Worm (Caenorhabditis elegans) whole organism, young adult: ENCODE results near the gene dnc-1.

Source experiments
- F57C9.4 ChIP-seq: sonication (generic microtip); optimal IDR thresholded peaks from 2 replicates; lab custom pipeline; 2017; ENCODE audit warnings: mild to moderate bottlenecking, missing genetic modification characterization, missing compliant biosample characterization
- K11D2.4 ChIP-seq: fragments of 200-800 bp; sonication (Bioruptor generic); IDR thresholded peaks from 2 replicates; pipeline ENCODE4 v1.3.6; 2022; ENCODE audit warnings: missing genetic modification reagents, missing genetic modification characterization, missing compliant biosample characterization
- T26A5.8 ChIP-seq: sonication (generic microtip); optimal IDR thresholded peaks from 2 replicates; lab custom pipeline; 2016; ENCODE audit warnings: missing genetic modification characterization, missing compliant biosample characterization
- Y53F4B.3 ChIP-seq: fragments of 200-800 bp; sonication (Bioruptor generic); IDR thresholded peaks from 2 replicates; pipeline ENCODE4 v1.3.6; 2022; ENCODE audit warnings: missing genetic modification reagents, missing genetic modification characterization, missing compliant biosample characterization
- Y53G8AR.9 ChIP-seq: fragments of 200-800 bp; sonication (Bioruptor generic); conservative IDR thresholded peaks from 2 replicates; pipeline ENCODE4 v1.3.6; 2022; ENCODE audit warnings: missing genetic modification reagents, missing genetic modification characterization, missing compliant biosample characterization
- Y95B8A.8 ChIP-seq: fragments of 200-800 bp; sonication (Bioruptor generic); IDR thresholded peaks from 2 replicates; pipeline ENCODE4 v1.3.6; 2022; ENCODE audit warnings: missing genetic modification reagents, missing genetic modification characterization, missing compliant biosample characterization
- akir-1 ChIP-seq: fragments of 200-800 bp; sonication (Bioruptor generic); optimal IDR thresholded peaks from 2 replicates; lab custom pipeline; 2018; ENCODE audit warnings: mild to moderate bottlenecking, missing genetic modification characterization, moderate library complexity, missing compliant biosample characterization
- aptf-2 ChIP-seq: fragments of 200-800 bp; sonication (Bioruptor generic); conservative IDR thresholded peaks from 2 replicates; pipeline ENCODE4 v1.3.6; 2022; ENCODE audit warnings: missing genetic modification reagents, missing genetic modification characterization, missing compliant biosample characterization
- bed-2 ChIP-seq: fragments of 200-800 bp; sonication (Bioruptor generic); IDR thresholded peaks from 2 replicates; pipeline ENCODE4 v1.3.6; 2022; ENCODE audit warnings: missing genetic modification reagents, missing genetic modification characterization, missing compliant biosample characterization
- cebp-1 ChIP-seq, 2 experiments: fragments of 200-800 bp in 1 of 2; sonication (Bioruptor generic) in 1 of 2; sonication (generic microtip) in 1 of 2; IDR thresholded peaks in 1 of 2; optimal IDR thresholded peaks in 1 of 2; 2 replicates each; pipeline versions ENCODE4 v1.3.6 to Lab custom; 2017 to 2022; ENCODE audit warnings: missing compliant biosample characterization in 2 of 2, missing genetic modification characterization in 2 of 2, mild to moderate bottlenecking in 1 of 2, missing genetic modification reagents in 1 of 2, moderate library complexity in 1 of 2
- ceh-40 ChIP-seq: fragments of 200-800 bp; sonication (Bioruptor generic); IDR thresholded peaks from 2 replicates; pipeline ENCODE4 v1.3.6; 2022; ENCODE audit warnings: missing genetic modification characterization, missing compliant biosample characterization
- ceh-79 ChIP-seq: sonication (generic microtip); optimal IDR thresholded peaks from 2 replicates; lab custom pipeline; 2017; ENCODE audit warnings: mild to moderate bottlenecking, missing genetic modification characterization, missing compliant biosample characterization
- die-1 ChIP-seq: sonication (generic microtip); optimal IDR thresholded peaks from 2 replicates; lab custom pipeline; 2016; ENCODE audit warnings: missing genotype, mild to moderate bottlenecking, missing genetic modification characterization, missing compliant biosample characterization
- dpff-1 ChIP-seq: sonication (generic microtip); optimal IDR thresholded peaks from 2 replicates; lab custom pipeline; 2017; ENCODE audit warnings: mild to moderate bottlenecking, missing genetic modification characterization, missing compliant biosample characterization
- dpl-1 ChIP-seq: fragments of 150-350 bp; optimal IDR thresholded peaks from 2 replicates; lab custom pipeline; 2014; ENCODE audit warnings: missing biosample characterization, missing genetic modification reagents, missing genetic modification characterization
- egl-18 ChIP-seq: fragments of 200-800 bp; sonication (Bioruptor generic); IDR thresholded peaks from 2 replicates; pipeline ENCODE4 v1.3.6; 2022; ENCODE audit warnings: missing genetic modification reagents, missing genetic modification characterization, missing compliant biosample characterization
- hmg-20 ChIP-seq: fragments of 200-800 bp; sonication (Bioruptor generic); IDR thresholded peaks from 2 replicates; pipeline ENCODE4 v1.3.6; 2022; ENCODE audit warnings: missing genetic modification reagents, missing genetic modification characterization, missing compliant biosample characterization
- hrde-1 ChIP-seq: sonication (generic microtip); optimal IDR thresholded peaks from 2 replicates; lab custom pipeline; 2016; ENCODE audit warnings: missing genetic modification characterization, mild to moderate bottlenecking, missing compliant biosample characterization, moderate library complexity, missing genotype, missing genetic modification reagents, borderline replicate concordance
- hsf-1 ChIP-seq: fragments of 200-800 bp; sonication (Bioruptor generic); IDR thresholded peaks from 2 replicates; pipeline ENCODE4 v1.3.6; 2022; ENCODE audit warnings: missing genetic modification reagents, missing genetic modification characterization, missing compliant biosample characterization
- let-526 ChIP-seq: fragments of 200-800 bp; sonication (Bioruptor generic); IDR thresholded peaks from 2 replicates; pipeline ENCODE4 v1.3.6; 2022; ENCODE audit warnings: missing genetic modification reagents, missing genetic modification characterization, missing compliant biosample characterization
- lin-35 ChIP-seq, 3 experiments: fragments of 150-350 bp in 2 of 3; sonication (generic microtip) in 1 of 3; optimal IDR thresholded peaks; 2 replicates each; lab custom pipeline; 2014 to 2018; ENCODE audit warnings: missing biosample characterization in 3 of 3, missing genetic modification characterization in 3 of 3, missing genetic modification reagents in 3 of 3
- lir-1 ChIP-seq: fragments of 200-800 bp; sonication (Bioruptor generic); conservative IDR thresholded peaks from 2 replicates; pipeline ENCODE4 v1.3.6; 2022; ENCODE audit warnings: missing genetic modification reagents, missing genetic modification characterization, missing compliant biosample characterization
- lsl-1 ChIP-seq: fragments of 200-800 bp; sonication (Bioruptor generic); optimal IDR thresholded peaks from 2 replicates; lab custom pipeline; 2018; ENCODE audit warnings: mild to moderate bottlenecking, missing genetic modification characterization, moderate library complexity, missing compliant biosample characterization
- lsy-27 ChIP-seq: sonication (generic microtip); optimal IDR thresholded peaks from 2 replicates; lab custom pipeline; 2017; ENCODE audit warnings: missing genetic modification characterization, mild to moderate bottlenecking, missing compliant biosample characterization, antibody characterized with exemption, missing genotype, borderline replicate concordance; ENCODE audit not compliant: insufficient read depth
- madf-3 ChIP-seq: fragments of 200-800 bp; sonication (Bioruptor generic); IDR thresholded peaks from 2 replicates; pipeline ENCODE4 v1.3.6; 2022; ENCODE audit warnings: missing genetic modification reagents, missing genetic modification characterization, missing compliant biosample characterization
- mes-4 ChIP-seq: sonication (generic microtip); optimal IDR thresholded peaks from 2 replicates; lab custom pipeline; 2016; ENCODE audit warnings: missing genotype, missing genetic modification characterization, missing compliant biosample characterization
- mxl-1 ChIP-seq: sonication (generic microtip); optimal IDR thresholded peaks from 2 replicates; lab custom pipeline; 2016; ENCODE audit warnings: missing genetic modification characterization, missing compliant biosample characterization
- nfya-1 ChIP-seq: sonication (generic microtip); optimal IDR thresholded peaks from 2 replicates; lab custom pipeline; 2017; ENCODE audit warnings: antibody characterized with exemption, missing compliant biosample characterization, missing genetic modification characterization, borderline replicate concordance; ENCODE audit not compliant: insufficient read depth
- nfyb-1 ChIP-seq: fragments of 200-800 bp; sonication (Bioruptor generic); IDR thresholded peaks from 2 replicates; pipeline ENCODE4 v1.3.6; 2022; ENCODE audit warnings: missing genetic modification reagents, missing genetic modification characterization, missing compliant biosample characterization
- nhr-120 ChIP-seq: fragments of 200-800 bp; sonication (Bioruptor generic); IDR thresholded peaks from 2 replicates; pipeline ENCODE4 v1.3.6; 2022; ENCODE audit warnings: missing genetic modification characterization, missing compliant biosample characterization
- nhr-27 ChIP-seq: fragments of 200-800 bp; sonication (Bioruptor generic); optimal IDR thresholded peaks from 2 replicates; lab custom pipeline; 2018; ENCODE audit warnings: mild to moderate bottlenecking, missing genetic modification characterization, moderate library complexity, missing compliant biosample characterization
- nhr-90 ChIP-seq: sonication (generic microtip); optimal IDR thresholded peaks from 2 replicates; lab custom pipeline; 2016; ENCODE audit warnings: missing genotype, mild to moderate bottlenecking, missing genetic modification characterization, missing compliant biosample characterization
- rec-8 ChIP-seq, 2 experiments: sonication (generic microtip); optimal IDR thresholded peaks; 2 replicates each; lab custom pipeline; 2016; ENCODE audit warnings: mild to moderate bottlenecking in 2 of 2, missing genetic modification characterization in 2 of 2, missing genetic modification reagents in 2 of 2, missing genotype in 2 of 2, missing biosample characterization in 1 of 2, missing compliant biosample characterization in 1 of 2, moderate library complexity in 1 of 2
- snpc-1.1 ChIP-seq: sonication (generic microtip); optimal IDR thresholded peaks from 2 replicates; lab custom pipeline; 2017; ENCODE audit warnings: missing genetic modification characterization, mild to moderate bottlenecking, missing compliant biosample characterization, antibody characterized with exemption, moderate library complexity, missing genotype, missing genetic modification reagents; ENCODE audit not compliant: insufficient read depth
- snpc-4 ChIP-seq, 5 experiments: fragments of 150-350 bp in 1 of 5; sonication (generic microtip) in 4 of 5; optimal IDR thresholded peaks; 2 replicates each; lab custom pipeline; 2014 to 2018; ENCODE audit warnings: missing genetic modification characterization in 5 of 5, missing biosample characterization in 3 of 5, antibody characterized with exemption in 2 of 5, mild to moderate bottlenecking in 2 of 5, missing compliant biosample characterization in 2 of 5, missing genotype in 2 of 5, moderate library complexity in 2 of 5, missing genetic modification reagents in 1 of 5
- sptf-2 ChIP-seq: fragments of 200-800 bp; sonication (Bioruptor generic); optimal IDR thresholded peaks from 2 replicates; lab custom pipeline; 2018; ENCODE audit warnings: mild to moderate bottlenecking, missing genetic modification characterization, missing compliant biosample characterization
- tbx-9 ChIP-seq: sonication (generic microtip); optimal IDR thresholded peaks from 2 replicates; lab custom pipeline; 2016; ENCODE audit warnings: borderline replicate concordance, missing genetic modification characterization, inconsistent platforms, missing compliant biosample characterization
- xnd-1 ChIP-seq: sonication (generic microtip); optimal IDR thresholded peaks from 2 replicates; lab custom pipeline; 2016; ENCODE audit warnings: missing genotype, missing genetic modification reagents, missing genetic modification characterization, missing compliant biosample characterization
- zfh-2 ChIP-seq: fragments of 200-800 bp; sonication (Bioruptor generic); conservative IDR thresholded peaks from 2 replicates; pipeline ENCODE4 v1.3.6; 2022; ENCODE audit warnings: missing genetic modification reagents, missing genetic modification characterization, missing compliant biosample characterization
- ztf-18 ChIP-seq: sonication (generic microtip); optimal IDR thresholded peaks from 2 replicates; lab custom pipeline; 2016; ENCODE audit warnings: missing genotype, mild to moderate bottlenecking, missing genetic modification characterization, missing compliant biosample characterization
- ztf-26 ChIP-seq: sonication (generic microtip); optimal IDR thresholded peaks from 2 replicates; lab custom pipeline; 2017; ENCODE audit warnings: missing genetic modification characterization, missing compliant biosample characterization
- ztf-28 ChIP-seq: fragments of 200-800 bp; sonication (Bioruptor generic); IDR thresholded peaks from 2 replicates; pipeline ENCODE4 v1.3.6; 2022; ENCODE audit warnings: missing genetic modification reagents, missing genetic modification characterization, missing compliant biosample characterization

dnc-1 gene

DNA sequence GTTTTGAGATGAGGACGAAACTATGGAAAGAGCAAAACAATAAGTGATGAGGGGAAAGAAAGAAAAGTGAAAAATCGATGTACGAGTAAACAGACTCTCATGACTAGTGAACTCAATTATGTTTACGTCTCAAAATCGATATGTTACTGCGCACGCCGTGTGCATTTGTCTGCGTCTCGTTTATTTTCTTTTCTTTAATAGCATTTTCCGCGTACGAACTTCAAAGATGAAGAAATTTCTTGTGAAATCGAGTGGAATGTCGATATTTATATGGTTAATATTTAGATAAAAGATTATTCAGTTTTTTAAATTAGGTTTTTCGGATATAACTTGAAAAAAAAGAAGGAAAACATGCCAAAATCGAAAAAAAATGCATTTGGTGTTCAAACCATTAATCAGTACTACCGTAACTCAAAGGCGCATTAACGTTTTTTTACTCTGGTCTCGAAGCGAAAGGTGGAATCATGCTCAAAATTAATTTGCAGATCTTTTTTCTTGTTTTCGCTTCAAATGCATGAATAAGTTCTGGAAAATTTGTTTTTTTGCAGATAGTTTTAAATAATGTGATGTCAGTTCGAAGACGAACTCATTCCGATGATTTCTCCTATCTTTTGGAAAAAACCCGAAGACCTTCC is 4.0 kb upstream of the dnc-1 start, which contains the start of gene fic-1 (continued):
- TF ChIP-seq nfya-1 (tag; lab: Kevin White, UChicago) (no peak), lsl-1 (GFP tag; lab: Kevin White, UChicago) (peak; percentile 86), xnd-1 (tag; lab: Kevin White, UChicago) (peak; percentile 81), egl-18 (GFP tag; lab: Robert Waterston, UW) (no peak), ceh-40 (GFP tag; lab: Robert Waterston, UW) (no peak)

DNA sequence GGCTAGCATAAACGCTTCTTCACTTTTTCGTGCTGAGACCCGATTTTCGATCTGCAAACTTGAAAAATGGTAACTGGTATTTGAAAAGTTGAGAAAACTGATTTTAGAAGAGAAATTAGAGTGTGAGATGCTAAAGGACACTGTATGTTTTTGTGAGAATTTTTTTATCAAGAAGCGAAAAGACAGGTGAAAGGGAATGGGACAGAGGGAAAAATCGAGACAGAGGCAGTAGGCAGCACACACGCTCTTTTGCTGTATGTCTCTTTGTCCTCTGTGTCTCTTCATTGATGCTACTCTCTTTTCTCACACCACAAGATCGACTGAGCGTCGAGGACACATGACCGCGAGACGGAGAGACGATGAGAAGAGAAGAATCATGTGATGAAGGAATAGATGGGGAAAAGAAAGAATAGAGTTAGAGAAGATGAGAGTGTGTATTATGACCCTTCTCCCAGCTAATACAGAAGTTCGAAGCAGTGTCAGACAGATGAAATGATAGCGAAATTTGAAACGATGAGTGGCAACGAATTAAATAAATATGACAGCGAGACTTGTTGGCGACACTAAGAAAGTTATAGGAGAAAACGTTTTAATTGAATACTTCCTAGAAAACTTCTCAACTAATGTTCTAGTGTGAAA is 3.0 kb upstream of the dnc-1 start, which contains the start of gene lgg-2:
Gene lgg-2, minus strand, starts transcription at position 51 of the 639 bp plus-strand sequence.
- TF ChIP-seq madf-3 (GFP tag; lab: Robert Waterston, UW) (0 out of 2 replicates have a peak, but pooled peaks have one; percentile 64), T26A5.8 (tag; lab: Kevin White, UChicago) (no peak), Y53F4B.3 (no peak), ceh-79 (tag; lab: Kevin White, UChicago) (no peak), nfyb-1 (peak; percentile 92), dpff-1 (tag; lab: Kevin White, UChicago) (no peak), F57C9.4 (tag; lab: Kevin White, UChicago) (no peak), bed-2 (no peak), Y95B8A.8 (peak; percentile 76), ztf-18 (tag; lab: Kevin White, UChicago) (peak; percentile 81), hsf-1 (GFP tag; lab: Robert Waterston, UW) (no peak), sptf-2 (GFP tag; lab: Kevin White, UChicago) (no peak), die-1 (tag; lab: Kevin White, UChicago) (peak; percentile 21), nhr-90 (tag; lab: Kevin White, UChicago) (peak; percentile 61), aptf-2 (GFP tag; lab: Robert Waterston, UW) (no peak), K11D2.4 (peak; percentile 91), tbx-9 (tag; lab: Kevin White, UChicago) (no peak), cebp-1 (GFP tag; IDR thresholded peaks at IDR 0.05; lab: Robert Waterston, UW) (peak; percentile 44; the same call in 1 of the 2 replicates), cebp-1 (tag; optimal IDR thresholded peaks at IDR 0.05; lab: Kevin White, UChicago) (peak; percentile 92), dpl-1 (GFP tag; lab: Kevin White, UChicago) (no peak), ztf-26 (peak; percentile 84), lir-1 (GFP tag; lab: Robert Waterston, UW) (0 out of 2 replicates have a peak, but pooled peaks have one; percentile 7), hmg-20 (GFP tag; lab: Robert Waterston, UW) (0 out of 2 replicates have a peak, but pooled peaks have one; percentile 30), akir-1 (no peak), Y53G8AR.9 (GFP tag; lab: Robert Waterston, UW) (peak; percentile 83), zfh-2 (GFP tag; lab: Robert Waterston, UW) (peak; percentile 75), ztf-28 (GFP tag; lab: Robert Waterston, UW) (no peak), let-526 (GFP tag; lab: Robert Waterston, UW) (peak; percentile 28; the same call in 1 of the 2 replicates), mes-4 (tag; lab: Kevin White, UChicago) (no peak), snpc-4 (GFP tag; optimal IDR thresholded peaks at IDR 0.05; lab: Kevin White, UChicago) (no peak), snpc-4 (tag; optimal IDR thresholded peaks at IDR 0.05; lab: Kevin White, UChicago) (peak in 3 of 4 experiments; percentile 25 to 71 (median 67)), nhr-120 (GFP tag; lab: Robert Waterston, UW) (no peak), snpc-1.1 (tag; lab: Kevin White, UChicago) (no peak), mxl-1 (tag; lab: Kevin White, UChicago) (peak; percentile 23), rec-8 (tag; optimal IDR thresholded peaks at IDR 0.05; lab: Kevin White, UChicago) (no peak), nhr-27 (tag; lab: Kevin White, UChicago) (no peak), lin-35 (GFP tag; optimal IDR thresholded peaks at IDR 0.05; lab: Kevin White, UChicago) (peak in 2 of 3 experiments; percentile 31 to 92), lsy-27 (tag; lab: Kevin White, UChicago) (no peak), hrde-1 (tag; lab: Kevin White, UChicago) (no peak)
